Fruit fly (Drosophila melanogaster): ENCODE results near the gene CG43886.

The CG43886 gene

dm6 chr3L:8158715-8159380 lies 726 bp downstream of the CG43886 start, which contains the start of gene CG42445:
Gene CG42445, minus strand, starts transcription at chr3L:8158900.
- TF ChIP-seq noc (tag; optimal IDR thresholded peaks at IDR 0.05): no peak

- TF ChIP-seq noc (tag; optimal IDR thresholded peaks at IDR 0.05): no peak
Measured at dm6 chr3L:8157079-8157478, 2.5 kb downstream of the CG43886 start.

dm6 chr3L:8156199-8156598 lies 3.4 kb downstream of the CG43886 start:
- TF ChIP-seq noc (tag; optimal IDR thresholded peaks at IDR 0.05): no peak

- no peak for TF ChIP-seq noc (tag; optimal IDR thresholded peaks at IDR 0.05)
Measured at dm6 chr3L:8155324-8155723, 4.2 kb downstream of the CG43886 start.

dm6 chr3L:8154544-8154943 lies 5.0 kb downstream of the CG43886 start:
- no peak for TF ChIP-seq noc (tag; optimal IDR thresholded peaks at IDR 0.05)

dm6 chr3L:8153206-8153996 lies 6.2 kb downstream of the CG43886 start:
- TF ChIP-seq noc (tag; optimal IDR thresholded peaks at IDR 0.05): no peak

dm6 chr3L:8151727-8152199 lies 7.8 kb downstream of the CG43886 start, which contains the start of gene CG13676:
Gene CG13676, minus strand, starts transcription at chr3L:8151813.
- peak; percentile 3 for TF ChIP-seq noc (tag; optimal IDR thresholded peaks at IDR 0.05)

dm6 chr3L:8150812-8151211 lies 8.8 kb downstream of the CG43886 start:
- no peak for TF ChIP-seq noc (tag; optimal IDR thresholded peaks at IDR 0.05)

dm6 chr3L:8150284-8150683 lies 9.3 kb downstream of the CG43886 start:
- no peak for TF ChIP-seq noc (tag; optimal IDR thresholded peaks at IDR 0.05)

- no peak for TF ChIP-seq noc (tag; optimal IDR thresholded peaks at IDR 0.05)
Measured at dm6 chr3L:8137448-8137906, 22.1 kb downstream of the CG43886 start, which contains the start of the genes Setx and mus301. Gene Setx, minus strand, starts transcription at chr3L:8137498. Gene mus301, plus strand, starts transcription at chr3L:8137808.

- peak; percentile 60 for TF ChIP-seq noc (tag; optimal IDR thresholded peaks at IDR 0.05)
Measured at dm6 chr3L:8128396-8129050, 31.1 kb downstream of the CG43886 start.

- TF ChIP-seq noc (tag; optimal IDR thresholded peaks at IDR 0.05): peak; percentile 93
Measured at dm6 chr3L:8127712-8128210, 31.8 kb downstream of the CG43886 start, which contains the start of the genes Cds and Uba2. Gene Cds, plus strand, starts transcription at chr3L:8127762. Gene Uba2, minus strand, starts transcription at chr3L:8127818.

- TF ChIP-seq noc (tag; optimal IDR thresholded peaks at IDR 0.05): no peak
Measured at dm6 chr3L:8124481-8125359, 34.9 kb downstream of the CG43886 start, which contains the start of the genes CG7550 and mRpL36. Gene CG7550, minus strand, starts transcription at chr3L:8124531. Gene mRpL36, minus strand, starts transcription at chr3L:8125132.

dm6 chr3L:8121590-8121989 lies 38.0 kb downstream of the CG43886 start, which contains the start of gene ldbr:
Gene ldbr, plus strand, starts transcription at chr3L:8121827.
- TF ChIP-seq noc (tag; optimal IDR thresholded peaks at IDR 0.05): no peak

dm6 chr3L:8116809-8117208 lies 42.8 kb downstream of the CG43886 start:
- TF ChIP-seq noc (tag; optimal IDR thresholded peaks at IDR 0.05): no peak
